Worm (Caenorhabditis elegans) whole organism, late embryonic: ENCODE data around the gene clec-144.

Source experiments
- ama-1 ChIP-seq: fragments of 150-350 bp; optimal IDR thresholded peaks from 2 replicates; lab custom pipeline; 2014
- dmd-4 ChIP-seq: sonication (generic microtip); optimal IDR thresholded peaks from 2 replicates; lab custom pipeline; 2016; ENCODE audit warnings: borderline replicate concordance, missing genetic modification characterization, missing compliant biosample characterization
- unc-55 ChIP-seq: sonication (generic microtip); optimal IDR thresholded peaks from 2 replicates; lab custom pipeline; 2017; ENCODE audit warnings: missing biosample characterization, missing genetic modification reagents, missing genetic modification characterization
- unc-86 ChIP-seq: sonication (generic microtip); optimal IDR thresholded peaks from 2 replicates; lab custom pipeline; 2016; ENCODE audit warnings: missing genetic modification characterization, missing compliant biosample characterization

ce11 chrII:11835208-11835607, 2.8 kb upstream of the clec-144 start, which contains the start of gene T27D12.6:
- no peak for TF ChIP-seq ama-1 (lab: Kevin White, UChicago)
- TF ChIP-seq unc-86 (tag; lab: Kevin White, UChicago) = no peak
- TF ChIP-seq dmd-4 (tag; lab: Kevin White, UChicago) = no peak
- no peak for TF ChIP-seq unc-55 (GFP tag; lab: Kevin White, UChicago)
